Worm (Caenorhabditis elegans): Measurements from ENCODE around the gene B0336.12.

B0336.12 gene

DNA sequence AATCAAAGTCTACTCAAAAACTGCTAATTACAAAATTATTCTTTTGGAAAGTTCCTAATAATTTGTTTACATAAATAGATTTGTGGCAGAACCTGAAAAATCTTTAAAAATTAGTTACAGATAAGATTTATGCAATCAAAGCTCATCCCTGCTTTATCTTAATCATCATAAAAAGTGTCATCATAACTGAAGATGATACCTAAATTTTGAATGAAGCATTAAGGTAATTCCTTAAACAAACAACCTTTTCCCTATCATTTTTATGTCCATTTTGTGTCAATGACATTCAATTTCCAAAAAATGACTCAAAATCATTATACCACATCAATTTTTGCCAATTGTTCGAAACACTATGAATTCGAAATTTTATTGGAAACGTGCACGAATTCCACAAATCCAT is 27.8 kb upstream of the B0336.12 start, which contains the start of gene B0244.6:
Gene B0244.6, plus strand, starts transcription at position 301 of the 400 bp plus-strand sequence.
- no peak for TF ChIP-seq ceh-18 (tag; optimal IDR thresholded peaks at IDR 0.05)
- no peak for TF ChIP-seq ceh-22 (tag; optimal IDR thresholded peaks at IDR 0.05)
- no peak for TF ChIP-seq F13H6.1 (tag; optimal IDR thresholded peaks at IDR 0.05)
- no peak for TF ChIP-seq rnt-1 (tag; optimal IDR thresholded peaks at IDR 0.05)
- TF ChIP-seq fax-1 (tag; optimal IDR thresholded peaks at IDR 0.05), result no peak
- TF ChIP-seq unc-42 (tag; optimal IDR thresholded peaks at IDR 0.05), result no peak
- no peak for TF ChIP-seq gmeb-2 (tag; optimal IDR thresholded peaks at IDR 0.05)
- no peak for TF ChIP-seq lim-6 (tag; optimal IDR thresholded peaks at IDR 0.05)
- no peak for TF ChIP-seq ceh-31 (tag; optimal IDR thresholded peaks at IDR 0.05)
- TF ChIP-seq syd-9 (tag; optimal IDR thresholded peaks at IDR 0.05), result no peak
- no peak for TF ChIP-seq pag-3 (tag; optimal IDR thresholded peaks at IDR 0.05; ENCODE audit: borderline replicate concordance)

DNA sequence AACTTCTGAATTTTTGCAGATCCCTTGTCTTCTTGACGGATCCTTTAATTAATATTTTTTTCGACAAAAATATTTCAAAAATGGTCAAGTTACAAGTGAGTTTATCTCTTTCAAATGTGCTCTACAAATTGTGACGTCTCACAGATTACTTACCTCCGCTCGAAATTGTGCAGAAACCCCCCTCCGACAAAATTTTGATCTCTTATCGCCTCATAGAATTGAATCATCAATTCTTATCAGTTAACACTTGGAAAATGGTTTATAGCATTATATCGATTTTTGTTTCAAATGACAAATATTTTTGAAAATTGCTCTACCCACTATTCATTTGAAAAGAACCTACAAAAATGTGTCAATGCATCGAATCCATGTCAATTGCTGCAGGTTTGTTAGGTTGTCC is 25.0 kb upstream of the B0336.12 start, which contains the start of gene B0244.10:
Gene B0244.10, plus strand, starts transcription at position 254 of the 400 bp plus-strand sequence.
- TF ChIP-seq F13H6.1 (tag; optimal IDR thresholded peaks at IDR 0.05) (no peak), elt-2 (tag; optimal IDR thresholded peaks at IDR 0.05) (peak; percentile 73), fax-1 (tag; optimal IDR thresholded peaks at IDR 0.05) (no peak), ceh-48 (tag; optimal IDR thresholded peaks at IDR 0.05) (no peak)

DNA sequence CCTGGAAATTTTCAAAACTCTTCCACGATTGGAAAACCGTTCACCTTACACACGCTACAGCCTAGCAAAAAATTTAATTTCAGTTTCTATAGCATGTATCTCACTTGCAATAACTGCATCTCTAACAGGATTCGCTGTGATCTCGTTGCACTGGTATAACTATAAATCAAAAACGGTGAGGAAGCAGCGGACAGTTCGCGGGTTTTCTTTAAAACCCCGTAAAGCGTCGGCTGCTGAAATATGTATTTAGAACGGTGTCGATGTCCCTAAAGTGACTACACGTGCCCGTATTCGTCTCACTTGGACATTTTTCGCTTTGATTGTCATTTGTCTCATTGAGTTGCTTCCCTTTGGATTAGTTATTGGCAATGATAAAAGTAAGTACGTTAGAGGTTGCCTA is 24.4 kb upstream of the B0336.12 start:
- TF ChIP-seq ceh-30 (tag; optimal IDR thresholded peaks at IDR 0.05), result no peak
- no peak for TF ChIP-seq unc-42 (tag; optimal IDR thresholded peaks at IDR 0.05)
- TF ChIP-seq unc-55 (GFP tag; optimal IDR thresholded peaks at IDR 0.05), result no peak
- no peak for TF ChIP-seq nhr-11 (tag; optimal IDR thresholded peaks at IDR 0.05)
- no peak for TF ChIP-seq odd-2 (tag; optimal IDR thresholded peaks at IDR 0.05)
- TF ChIP-seq rnt-1 (tag; optimal IDR thresholded peaks at IDR 0.05), result no peak
- no peak for TF ChIP-seq nhr-232 (tag; optimal IDR thresholded peaks at IDR 0.05)
- no peak for TF ChIP-seq lin-11 (tag; optimal IDR thresholded peaks at IDR 0.05)
- TF ChIP-seq ceh-45 (GFP tag; IDR thresholded peaks at IDR 0.05), result no peak
- TF ChIP-seq elt-4 (tag; optimal IDR thresholded peaks at IDR 0.05), result no peak
- no peak for TF ChIP-seq pat-9 (tag; optimal IDR thresholded peaks at IDR 0.05)
- no peak for TF ChIP-seq npax-4 (tag; optimal IDR thresholded peaks at IDR 0.05)
- no peak for TF ChIP-seq ceh-48 (tag; optimal IDR thresholded peaks at IDR 0.05)
- no peak for TF ChIP-seq pros-1 (tag; optimal IDR thresholded peaks at IDR 0.05)

DNA sequence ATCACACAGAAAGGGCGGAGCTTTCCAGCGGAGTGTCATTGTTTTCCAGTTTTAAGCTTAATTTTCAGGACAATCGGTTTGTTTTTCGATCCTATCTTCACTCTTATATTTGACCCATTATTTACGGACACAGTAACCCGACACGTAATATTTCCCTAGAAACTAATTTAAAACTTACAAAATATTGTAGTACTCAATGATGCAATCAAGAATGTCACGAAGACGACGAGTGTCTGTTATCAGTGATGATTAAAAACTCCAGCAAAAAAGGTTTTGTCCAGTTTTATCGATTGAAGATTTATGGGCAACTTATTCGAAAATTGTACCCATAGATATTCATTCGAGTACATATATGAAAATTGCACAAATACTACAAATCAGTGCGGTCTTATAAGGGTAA is 23.0 kb upstream of the B0336.12 start, which contains the start of gene B0244.17:
Gene B0244.17, plus strand, starts transcription at position 301 of the 400 bp plus-strand sequence.
- TF ChIP-seq pag-3 (tag; optimal IDR thresholded peaks at IDR 0.05; ENCODE audit: borderline replicate concordance), result no peak
- peak; percentile 30 for TF ChIP-seq elt-2 (tag; optimal IDR thresholded peaks at IDR 0.05)
- TF ChIP-seq syd-9 (tag; optimal IDR thresholded peaks at IDR 0.05), result no peak
- TF ChIP-seq nfya-1 (tag; optimal IDR thresholded peaks at IDR 0.05), result no peak

DNA sequence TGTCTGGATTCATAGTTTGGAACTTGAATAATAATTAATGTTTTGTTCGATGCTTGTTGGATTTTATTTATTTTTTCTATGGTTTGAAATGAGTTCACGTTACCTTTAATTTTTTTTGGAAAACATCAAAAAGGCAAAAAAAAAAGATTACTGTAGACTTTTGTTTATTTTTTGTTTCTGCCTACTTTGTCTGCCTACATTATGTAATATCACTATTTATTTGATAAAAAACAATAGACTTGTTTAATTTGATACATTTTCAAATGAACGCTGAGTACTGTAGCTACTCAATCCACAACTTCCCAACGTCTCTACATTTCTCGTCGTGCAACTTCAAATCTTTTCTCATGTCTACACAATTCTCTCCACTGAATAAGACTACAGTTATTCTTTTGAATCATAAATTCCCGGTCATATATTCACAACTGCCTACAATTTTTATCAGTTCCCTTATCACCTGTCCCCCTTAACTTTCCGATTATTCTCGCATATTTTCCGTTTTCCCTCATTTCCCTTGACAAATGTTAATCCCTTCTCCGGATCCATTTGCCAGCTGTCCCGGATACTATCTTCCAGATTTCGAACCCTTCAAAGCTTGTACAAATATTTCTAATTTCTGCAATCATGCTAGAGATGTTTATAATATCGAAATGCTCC is 21.2 kb upstream of the B0336.12 start, which contains the start of the genes B0244.9 and B0244.7:
Gene B0244.9, minus strand, starts transcription at position 51 of the 657 bp plus-strand sequence.
Gene B0244.7, plus strand, starts transcription at position 522 of the 657 bp plus-strand sequence.
- TF ChIP-seq fkh-10 (GFP tag; optimal IDR thresholded peaks at IDR 0.05), result no peak
- no peak for TF ChIP-seq mec-3 (tag; optimal IDR thresholded peaks at IDR 0.05; ENCODE audit: borderline replicate concordance)
- no peak for TF ChIP-seq sox-4 (tag; optimal IDR thresholded peaks at IDR 0.05)
- TF ChIP-seq ceh-24 (tag; optimal IDR thresholded peaks at IDR 0.05), result no peak
- TF ChIP-seq pros-1 (tag; optimal IDR thresholded peaks at IDR 0.05), result no peak
- TF ChIP-seq elt-2 (tag; optimal IDR thresholded peaks at IDR 0.05), result peak; percentile 65

DNA sequence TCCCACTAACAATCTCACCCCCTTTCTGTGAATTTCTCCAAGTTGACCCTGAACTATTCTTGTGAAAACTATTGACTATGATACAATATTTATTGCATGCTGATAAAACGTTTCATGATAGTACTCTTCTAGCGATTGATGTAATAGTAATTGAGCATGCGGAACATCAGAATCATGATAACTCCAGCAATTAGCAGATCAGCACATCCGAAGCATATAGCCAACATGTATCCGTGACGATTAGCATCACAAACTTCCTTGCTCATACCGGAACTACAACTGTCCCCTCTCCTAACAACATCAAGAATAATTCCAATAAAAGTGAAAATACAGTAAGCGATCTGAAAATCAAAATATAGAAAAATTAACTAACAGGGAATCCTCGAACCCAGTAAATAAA is 20.1 kb upstream of the B0336.12 start:
- TF ChIP-seq ceh-18 (tag; optimal IDR thresholded peaks at IDR 0.05) (no peak), rnt-1 (tag; optimal IDR thresholded peaks at IDR 0.05) (no peak), unc-42 (tag; optimal IDR thresholded peaks at IDR 0.05) (no peak), ceh-24 (tag; optimal IDR thresholded peaks at IDR 0.05) (no peak), F13H6.1 (tag; optimal IDR thresholded peaks at IDR 0.05) (no peak), K02D7.2 (tag; optimal IDR thresholded peaks at IDR 0.05) (no peak), ceh-34 (tag; optimal IDR thresholded peaks at IDR 0.05) (no peak), ahr-1 (tag; optimal IDR thresholded peaks at IDR 0.05) (no peak), gmeb-2 (tag; optimal IDR thresholded peaks at IDR 0.05) (no peak), ceh-45 (GFP tag; IDR thresholded peaks at IDR 0.05) (no peak)
